Worm (Caenorhabditis elegans) whole organism, early embryonic: Measurements from ENCODE around the gene H03G16.1.

Experiments used
- ama-1 ChIP-seq: fragments of 150-350 bp; optimal IDR thresholded peaks from 2 replicates; lab custom pipeline; 2014
- ets-7 ChIP-seq: sonication (generic microtip); optimal IDR thresholded peaks from 2 replicates; lab custom pipeline; 2016; ENCODE audit warnings: missing genotype, missing genetic modification characterization, missing compliant biosample characterization
- hmg-4 ChIP-seq: fragments of 200-800 bp; sonication (Bioruptor generic); optimal IDR thresholded peaks from 2 replicates; lab custom pipeline; 2018; ENCODE audit warnings: mild to moderate bottlenecking, missing genetic modification characterization, missing compliant biosample characterization
- scrt-1 ChIP-seq: fragments of 200-800 bp; sonication (Bioruptor generic); IDR thresholded peaks from 2 replicates; pipeline ENCODE4 v1.3.6; 2022; ENCODE audit warnings: missing genetic modification characterization, missing compliant biosample characterization
- tbx-37 ChIP-seq: fragments of 200-800 bp; sonication (Bioruptor generic); conservative IDR thresholded peaks from 2 replicates; pipeline ENCODE4 v1.3.6; 2022; ENCODE audit warnings: missing genetic modification reagents, missing genetic modification characterization, missing compliant biosample characterization

ce11 chrX:15096277-15096676, 42.6 kb downstream of the H03G16.1 start:
- TF ChIP-seq ama-1 (lab: Kevin White, UChicago), result no peak
- TF ChIP-seq ets-7 (tag; lab: Kevin White, UChicago), result no peak
- no peak for TF ChIP-seq scrt-1
- no peak for TF ChIP-seq tbx-37 (GFP tag; lab: Robert Waterston, UW)
- no peak for TF ChIP-seq hmg-4 (GFP tag; lab: Kevin White, UChicago)
